Fruit fly (Drosophila melanogaster) Kc167 (cell line): ENCODE measurements around the gene CG32437.

Source experiments
- Myc ChIP-seq: fragments of >200 bp; optimal IDR thresholded peaks from 2 replicates; lab custom pipeline; 2017; ENCODE audit warnings: missing external identifiers
- Sin3A ChIP-seq: fragments of >200 bp; optimal IDR thresholded peaks from 2 replicates; lab custom pipeline; 2018; ENCODE audit warnings: missing external identifiers
- h ChIP-seq: fragments of >200 bp; optimal IDR thresholded peaks from 3 replicates; lab custom pipeline; 2018; ENCODE audit warnings: missing external identifiers
- insv ChIP-seq: fragments of >200 bp; optimal IDR thresholded peaks from 3 replicates; lab custom pipeline; 2018; ENCODE audit warnings: missing external identifiers
- psq ChIP-seq: fragments of >200 bp; optimal IDR thresholded peaks from 2 replicates; lab custom pipeline; 2017; ENCODE audit warnings: missing external identifiers
- ttk ChIP-seq: sonication (Bioruptor generic); optimal IDR thresholded peaks from 2 replicates; lab custom pipeline; 2017; ENCODE audit warnings: missing external identifiers

CG32437 gene

dm6 chr3L:21383440-21383839, 26.0 kb downstream of the CG32437 start:
- TF ChIP-seq Myc (lab: Kevin White, UChicago) (no peak), insv (lab: Kevin White, UChicago) (no peak), h (lab: Kevin White, UChicago) (no peak), Sin3A (lab: Kevin White, UChicago) (no peak), ttk (lab: Kevin White, UChicago) (no peak)

dm6 chr3L:21385699-21386098, 28.2 kb downstream of the CG32437 start:
- TF ChIP-seq h (lab: Kevin White, UChicago) = no peak
- TF ChIP-seq ttk (lab: Kevin White, UChicago) = no peak
- TF ChIP-seq psq = no peak
- no peak for TF ChIP-seq insv (lab: Kevin White, UChicago)
- TF ChIP-seq Sin3A (lab: Kevin White, UChicago) = no peak
- no peak for TF ChIP-seq Myc (lab: Kevin White, UChicago)

dm6 chr3L:21386917-21387316, 29.4 kb downstream of the CG32437 start:
- TF ChIP-seq Myc (lab: Kevin White, UChicago) (no peak), psq (no peak), insv (lab: Kevin White, UChicago) (no peak), ttk (lab: Kevin White, UChicago) (no peak), Sin3A (lab: Kevin White, UChicago) (no peak), h (lab: Kevin White, UChicago) (no peak)

- no peak for TF ChIP-seq Sin3A (lab: Kevin White, UChicago)
- TF ChIP-seq h (lab: Kevin White, UChicago) = no peak
- TF ChIP-seq psq = no peak
- no peak for TF ChIP-seq insv (lab: Kevin White, UChicago)
- TF ChIP-seq Myc (lab: Kevin White, UChicago) = no peak
- TF ChIP-seq ttk (lab: Kevin White, UChicago) = no peak
These were observed 31.3 kb downstream of the CG32437 start for dm6 chr3L:21388824-21389223.

- TF ChIP-seq Myc (lab: Kevin White, UChicago) = no peak
- TF ChIP-seq ttk (lab: Kevin White, UChicago) = no peak
- no peak for TF ChIP-seq h (lab: Kevin White, UChicago)
These were observed 32.3 kb downstream of the CG32437 start for dm6 chr3L:21389758-21390157.

dm6 chr3L:21390431-21390830, 32.9 kb downstream of the CG32437 start:
- no peak for TF ChIP-seq ttk (lab: Kevin White, UChicago)
- no peak for TF ChIP-seq h (lab: Kevin White, UChicago)
- TF ChIP-seq Sin3A (lab: Kevin White, UChicago) = no peak
- TF ChIP-seq psq = no peak
- no peak for TF ChIP-seq Myc (lab: Kevin White, UChicago)
- no peak for TF ChIP-seq insv (lab: Kevin White, UChicago)

- no peak for TF ChIP-seq Myc (lab: Kevin White, UChicago)
- TF ChIP-seq h (lab: Kevin White, UChicago) = no peak
- no peak for TF ChIP-seq Sin3A (lab: Kevin White, UChicago)
- TF ChIP-seq insv (lab: Kevin White, UChicago) = no peak
- TF ChIP-seq ttk (lab: Kevin White, UChicago) = no peak
- TF ChIP-seq psq = no peak
These were observed 40.7 kb downstream of the CG32437 start for dm6 chr3L:21398156-21398555.

dm6 chr3L:21400206-21400605, 42.7 kb downstream of the CG32437 start:
- TF ChIP-seq ttk (lab: Kevin White, UChicago) (no peak), psq (no peak), Myc (lab: Kevin White, UChicago) (no peak), insv (lab: Kevin White, UChicago) (no peak), h (lab: Kevin White, UChicago) (no peak), Sin3A (lab: Kevin White, UChicago) (no peak)

- no peak for TF ChIP-seq psq
- TF ChIP-seq Sin3A (lab: Kevin White, UChicago) = no peak
- no peak for TF ChIP-seq ttk (lab: Kevin White, UChicago)
These were observed 45.1 kb downstream of the CG32437 start for dm6 chr3L:21402552-21402951.

- TF ChIP-seq ttk (lab: Kevin White, UChicago) (no peak), psq (no peak), insv (lab: Kevin White, UChicago) (no peak), Sin3A (lab: Kevin White, UChicago) (no peak), h (lab: Kevin White, UChicago) (no peak), Myc (lab: Kevin White, UChicago) (no peak)
These were observed 49.2 kb downstream of the CG32437 start, which contains the start of gene sa for dm6 chr3L:21406638-21407037. TSS of gene sa (minus strand) at chr3L:21406738.
